Worm (Caenorhabditis elegans) whole organism, mixed stage, embryonic: Measurements from ENCODE around the gene spp-31.

Source experiments
- elt-3 ChIP-seq: fragments of 150-350 bp; optimal IDR thresholded peaks from 2 replicates; lab custom pipeline; 2014; ENCODE audit warnings: missing biosample characterization, missing genetic modification characterization
- lin-13 ChIP-seq: fragments of 150-350 bp; optimal IDR thresholded peaks from 2 replicates; lab custom pipeline; 2014; ENCODE audit warnings: missing biosample characterization, missing genetic modification characterization
- lsy-2 ChIP-seq: fragments of 150-350 bp; optimal IDR thresholded peaks from 2 replicates; lab custom pipeline; 2014; ENCODE audit warnings: missing biosample characterization, missing genetic modification characterization
- nhr-12 ChIP-seq: fragments of 150-350 bp; optimal IDR thresholded peaks from 2 replicates; lab custom pipeline; 2014; ENCODE audit warnings: missing biosample characterization, missing genetic modification characterization
- snpc-4 ChIP-seq: fragments of 150-350 bp; optimal IDR thresholded peaks from 2 replicates; lab custom pipeline; 2014; ENCODE audit warnings: missing biosample characterization, missing genetic modification characterization
- unc-120 ChIP-seq: sonication (generic microtip); optimal IDR thresholded peaks from 2 replicates; lab custom pipeline; 2017; ENCODE audit warnings: missing genetic modification characterization, missing compliant biosample characterization; ENCODE audit not compliant: poor library complexity, severe bottlenecking
- unc-39 ChIP-seq: fragments of 150-350 bp; optimal IDR thresholded peaks from 2 replicates; lab custom pipeline; 2014; ENCODE audit warnings: missing biosample characterization, missing genetic modification characterization
- ztf-11 ChIP-seq: fragments of 150-350 bp; optimal IDR thresholded peaks from 2 replicates; lab custom pipeline; 2014; ENCODE audit warnings: missing biosample characterization, missing genetic modification characterization

- TF ChIP-seq lin-13 (no peak), elt-3 (tag; lab: Kevin White, UChicago) (no peak), nhr-12 (tag; lab: Kevin White, UChicago) (no peak), lsy-2 (no peak), unc-39 (tag; lab: Kevin White, UChicago) (no peak), snpc-4 (tag; lab: Kevin White, UChicago) (no peak), ztf-11 (tag; lab: Kevin White, UChicago) (no peak), unc-120 (tag; lab: Kevin White, UChicago) (no peak)
Measured at ce11 chrIV:1452480-1452879, 46.1 kb downstream of the spp-31 start.
